Fruit fly (Drosophila melanogaster) whole organism, embryonic: ENCODE data around the gene CG31174.

Source experiments
- Ada2b ChIP-seq: fragments of 200-800 bp; sonication (Bioruptor generic); IDR thresholded peaks from 2 replicates; pipeline ENCODE4 v1.3.6; 2022; ENCODE audit warnings: missing biosample characterization, missing genetic modification characterization
- Bdp1 ChIP-seq: fragments of 200-800 bp; sonication (Bioruptor generic); optimal IDR thresholded peaks from 3 replicates; lab custom pipeline; 2016; ENCODE audit warnings: missing biosample characterization, missing genetic modification characterization
- CG10321 ChIP-seq: fragments of 200-800 bp; sonication (Bioruptor generic); IDR thresholded peaks from 2 replicates; pipeline ENCODE4 v1.3.6; 2022; ENCODE audit warnings: missing biosample characterization, missing genetic modification characterization
- CG11723 ChIP-seq: fragments of 200-800 bp; sonication (Bioruptor generic); optimal IDR thresholded peaks from 2 replicates; lab custom pipeline; 2017; ENCODE audit warnings: missing biosample characterization, mild to moderate bottlenecking, missing genetic modification characterization
- CG1233 ChIP-seq: fragments of 200-800 bp; sonication (Bioruptor generic); optimal IDR thresholded peaks from 4 replicates; lab custom pipeline; 2018; ENCODE audit warnings: missing biosample characterization, mild to moderate bottlenecking, missing genetic modification characterization
- CG14860 ChIP-seq: fragments of 200-800 bp; sonication (Bioruptor generic); IDR thresholded peaks from 3 replicates; pipeline ENCODE4 v1.3.6; 2022; ENCODE audit warnings: missing biosample characterization, missing genetic modification characterization; ENCODE audit not compliant: partially characterized antibody
- CG15479 ChIP-seq: fragments of 200-800 bp; sonication (Bioruptor generic); optimal IDR thresholded peaks from 3 replicates; lab custom pipeline; 2019; ENCODE audit warnings: missing biosample characterization, mild to moderate bottlenecking, missing genetic modification characterization, moderate library complexity
- CG17612 ChIP-seq: fragments of 200-800 bp; sonication (Bioruptor generic); IDR thresholded peaks from 2 replicates; pipeline ENCODE4 v1.3.6; 2022; ENCODE audit warnings: missing biosample characterization, missing genetic modification characterization
- CG17802 ChIP-seq: fragments of 200-800 bp; sonication (Bioruptor generic); optimal IDR thresholded peaks from 2 replicates; lab custom pipeline; 2018; ENCODE audit warnings: missing biosample characterization, mild to moderate bottlenecking, missing genetic modification characterization, moderate library complexity
- CG1792 ChIP-seq: fragments of 200-800 bp; sonication (Bioruptor generic); optimal IDR thresholded peaks from 2 replicates; lab custom pipeline; 2016; ENCODE audit warnings: missing biosample characterization, missing genetic modification characterization
- CG1832 ChIP-seq: fragments of 200-800 bp; sonication (Bioruptor generic); optimal IDR thresholded peaks from 2 replicates; lab custom pipeline; 2017; ENCODE audit warnings: missing biosample characterization, mild to moderate bottlenecking, missing genetic modification characterization, inconsistent platforms
- CG2199 ChIP-seq: fragments of 200-800 bp; sonication (Bioruptor generic); IDR thresholded peaks from 3 replicates; pipeline ENCODE4 v1.3.6; 2022; ENCODE audit warnings: missing biosample characterization, missing genetic modification characterization
- CG31441 ChIP-seq: fragments of 200-800 bp; sonication (Bioruptor generic); IDR thresholded peaks from 2 replicates; pipeline ENCODE4 v1.3.6; 2022; ENCODE audit warnings: missing biosample characterization, missing genetic modification characterization
- CG34422 ChIP-seq: fragments of 200-800 bp; sonication (Bioruptor generic); IDR thresholded peaks from 3 replicates; pipeline ENCODE4 v1.3.6; 2022; ENCODE audit warnings: missing biosample characterization, missing genetic modification characterization
- CG4617 ChIP-seq: fragments of 200-800 bp; sonication (Bioruptor generic); optimal IDR thresholded peaks from 3 replicates; lab custom pipeline; 2016; ENCODE audit warnings: missing biosample characterization, missing genetic modification characterization, borderline replicate concordance
- CG4707 ChIP-seq: fragments of 200-800 bp; sonication (Bioruptor generic); optimal IDR thresholded peaks from 2 replicates; lab custom pipeline; 2018; ENCODE audit warnings: missing biosample characterization, mild to moderate bottlenecking, missing genetic modification characterization, moderate library complexity
- CG5245 ChIP-seq: fragments of 200-800 bp; sonication (Bioruptor generic); optimal IDR thresholded peaks from 3 replicates; lab custom pipeline; 2016; ENCODE audit warnings: missing biosample characterization, missing genetic modification characterization
- CG5953 ChIP-seq: fragments of 200-800 bp; sonication (Bioruptor generic); IDR thresholded peaks from 2 replicates; pipeline ENCODE4 v1.3.6; 2022; ENCODE audit warnings: missing biosample characterization, missing genetic modification characterization
- CG7556 ChIP-seq: fragments of 200-800 bp; sonication (Bioruptor generic); optimal IDR thresholded peaks from 2 replicates; lab custom pipeline; 2017; ENCODE audit warnings: missing biosample characterization, mild to moderate bottlenecking, missing genetic modification characterization
- CHES-1-like ChIP-seq: fragments of 200-800 bp; sonication (Bioruptor generic); optimal IDR thresholded peaks from 2 replicates; lab custom pipeline; 2016; ENCODE audit warnings: missing biosample characterization, missing genetic modification characterization
- CTCF ChIP-seq: fragments of 200-800 bp; sonication (Bioruptor generic); optimal IDR thresholded peaks from 2 replicates; lab custom pipeline; 2017; ENCODE audit warnings: missing biosample characterization, mild to moderate bottlenecking, missing genetic modification characterization, moderate library complexity
- D ChIP-seq, 2 experiments: fragments of 200-800 bp in 1 of 2; fragments of >200 bp in 1 of 2; sonication (Bioruptor generic) in 1 of 2; optimal IDR thresholded peaks; 2 replicates in 1 of 2; 3 replicates in 1 of 2; lab custom pipeline; 2017; ENCODE audit warnings: mild to moderate bottlenecking in 1 of 2, missing biosample characterization in 1 of 2, missing genetic modification characterization in 1 of 2, missing genetic modification reagents in 1 of 2
- Dad ChIP-seq: fragments of 200-800 bp; sonication (Bioruptor generic); optimal IDR thresholded peaks from 3 replicates; lab custom pipeline; 2016; ENCODE audit warnings: missing biosample characterization, missing genetic modification characterization
- Dll ChIP-seq: fragments of 200-800 bp; sonication (Bioruptor generic); IDR thresholded peaks from 4 replicates; pipeline ENCODE4 v1.3.6; 2022; ENCODE audit warnings: missing biosample characterization, missing genetic modification characterization; ENCODE audit not compliant: partially characterized antibody
- Doc3 ChIP-seq: fragments of 200-800 bp; sonication (Bioruptor generic); IDR thresholded peaks from 3 replicates; pipeline ENCODE4 v1.3.6; 2022; ENCODE audit warnings: missing biosample characterization, missing genetic modification characterization; ENCODE audit not compliant: partially characterized antibody
- Ets65A ChIP-seq: fragments of 200-800 bp; sonication (Bioruptor generic); peaks from one replicate; lab custom pipeline; 2016; ENCODE audit warnings: missing biosample characterization, missing genetic modification characterization
- Kr ChIP-seq: fragments of 200-800 bp; sonication (Bioruptor generic); optimal IDR thresholded peaks from 2 replicates; lab custom pipeline; 2017; ENCODE audit warnings: missing biosample characterization, mild to moderate bottlenecking, missing genetic modification characterization
- Med ChIP-seq: fragments of 200-800 bp; sonication (Bioruptor generic); peaks from one replicate; lab custom pipeline; 2016; ENCODE audit warnings: missing biosample characterization, missing genetic modification characterization, mild to moderate bottlenecking, inconsistent platforms, moderate library complexity
- Nf-YB ChIP-seq: fragments of 200-800 bp; sonication (Bioruptor generic); optimal IDR thresholded peaks from 3 replicates; lab custom pipeline; 2019; ENCODE audit warnings: missing biosample characterization, mild to moderate bottlenecking, missing genetic modification characterization, moderate library complexity
- Oaz ChIP-seq: fragments of 200-800 bp; sonication (Bioruptor generic); IDR thresholded peaks from 2 replicates; pipeline ENCODE4 v1.3.6; 2022; ENCODE audit warnings: missing biosample characterization, missing genetic modification characterization
- Optix ChIP-seq: fragments of 200-800 bp; sonication (Bioruptor generic); IDR thresholded peaks from 3 replicates; pipeline ENCODE4 v1.3.6; 2022; ENCODE audit warnings: missing biosample characterization, missing genetic modification characterization
- Xrp1 ChIP-seq: fragments of 200-800 bp; sonication (Bioruptor generic); IDR thresholded peaks from 2 replicates; pipeline ENCODE4 v1.3.6; 2022; ENCODE audit warnings: missing biosample characterization, missing genetic modification characterization
- ash1 ChIP-seq: fragments of 200-800 bp; sonication (Bioruptor generic); optimal IDR thresholded peaks from 2 replicates; lab custom pipeline; 2018; ENCODE audit warnings: missing biosample characterization, mild to moderate bottlenecking, missing genetic modification characterization
- ato ChIP-seq: fragments of 200-800 bp; sonication (Bioruptor generic); IDR thresholded peaks from 2 replicates; pipeline ENCODE4 v1.3.6; 2022; ENCODE audit warnings: missing biosample characterization, missing genetic modification characterization; ENCODE audit not compliant: partially characterized antibody
- bab2 ChIP-seq: fragments of 200-800 bp; sonication (Bioruptor generic); optimal IDR thresholded peaks from 2 replicates; lab custom pipeline; 2016; ENCODE audit warnings: missing biosample characterization, missing genetic modification characterization
- cato ChIP-seq: fragments of 200-800 bp; sonication (Bioruptor generic); optimal IDR thresholded peaks from 2 replicates; lab custom pipeline; 2016; ENCODE audit warnings: missing biosample characterization, missing genetic modification characterization, borderline replicate concordance
- ci ChIP-seq: fragments of 200-800 bp; sonication (Bioruptor generic); IDR thresholded peaks from 3 replicates; pipeline ENCODE4 v1.3.6; 2022; ENCODE audit warnings: missing biosample characterization, missing genetic modification characterization
- crol ChIP-seq: fragments of 200-800 bp; sonication (Bioruptor generic); IDR thresholded peaks from 2 replicates; pipeline ENCODE4 v1.3.6; 2022; ENCODE audit warnings: missing biosample characterization, missing genetic modification characterization
- disco-r ChIP-seq: fragments of 200-800 bp; sonication (Bioruptor generic); optimal IDR thresholded peaks from 2 replicates; lab custom pipeline; 2016; ENCODE audit warnings: missing biosample characterization, missing genetic modification characterization
- dmrt11E ChIP-seq: fragments of 200-800 bp; sonication (Bioruptor generic); optimal IDR thresholded peaks from 3 replicates; lab custom pipeline; 2018; ENCODE audit warnings: missing biosample characterization, mild to moderate bottlenecking, missing genetic modification characterization, moderate library complexity
- eve ChIP-seq, 2 experiments: fragments of >200 bp; optimal IDR thresholded peaks; 2 replicates each; lab custom pipeline; 2017; ENCODE audit warnings: missing biosample characterization in 2 of 2, missing genetic modification characterization in 2 of 2
- maf-S ChIP-seq: fragments of 200-800 bp; sonication (Bioruptor generic); optimal IDR thresholded peaks from 2 replicates; lab custom pipeline; 2016; ENCODE audit warnings: missing biosample characterization, missing genetic modification characterization
- nau ChIP-seq: fragments of 200-800 bp; sonication (Bioruptor generic); optimal IDR thresholded peaks from 3 replicates; lab custom pipeline; 2017; ENCODE audit warnings: missing biosample characterization, mild to moderate bottlenecking, missing genetic modification characterization, missing genetic modification reagents
- nom ChIP-seq: fragments of 200-800 bp; sonication (Bioruptor generic); optimal IDR thresholded peaks from 2 replicates; lab custom pipeline; 2017; ENCODE audit warnings: missing biosample characterization, missing genetic modification characterization, mild to moderate bottlenecking, moderate library complexity, missing genetic modification reagents
- seq ChIP-seq: fragments of 200-800 bp; sonication (Bioruptor generic); IDR thresholded peaks from 2 replicates; pipeline ENCODE4 v1.3.6; 2022; ENCODE audit warnings: missing biosample characterization, missing genetic modification characterization
- z ChIP-seq: fragments of 200-800 bp; sonication (Bioruptor generic); IDR thresholded peaks from 3 replicates; pipeline ENCODE4 v1.3.6; 2022; ENCODE audit warnings: missing biosample characterization, missing genetic modification characterization
- zen2 ChIP-seq: fragments of 200-800 bp; sonication (Bioruptor generic); IDR thresholded peaks from 3 replicates; pipeline ENCODE4 v1.3.6; 2022; ENCODE audit warnings: missing biosample characterization, missing genetic modification characterization; ENCODE audit not compliant: partially characterized antibody
- zfh1 ChIP-seq: fragments of 200-800 bp; sonication (Bioruptor generic); IDR thresholded peaks from 3 replicates; pipeline ENCODE4 v1.3.6; 2022; ENCODE audit warnings: missing biosample characterization, missing genetic modification characterization

Gene CG31174

DNA sequence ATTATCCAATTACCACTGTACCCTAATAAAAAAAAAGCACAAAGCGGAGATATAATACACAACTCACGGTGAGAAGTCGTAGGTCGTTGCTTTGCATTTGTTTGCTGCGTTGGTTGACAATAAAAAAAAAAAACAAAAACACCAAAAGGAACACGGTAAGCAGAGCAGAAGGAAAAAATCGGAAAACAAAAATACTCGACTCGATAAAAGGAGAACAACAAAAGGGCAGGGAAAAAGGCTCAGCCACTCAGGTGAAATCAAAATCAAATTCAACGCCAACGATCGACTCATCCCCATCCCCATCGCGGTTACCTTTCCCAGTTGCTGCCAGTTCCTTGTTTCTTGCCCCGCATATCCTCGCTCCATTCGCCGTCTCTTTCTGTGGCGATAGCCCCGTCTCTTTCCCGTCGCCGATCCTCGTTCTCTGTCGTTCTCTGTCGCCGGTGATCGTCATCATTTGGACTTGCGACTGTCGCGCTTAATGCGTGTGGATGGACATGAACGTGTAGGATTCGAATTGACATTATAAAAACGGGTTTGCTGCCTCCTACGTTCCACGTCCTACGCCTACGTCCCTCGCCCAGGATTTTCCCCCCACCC is 44.8 kb downstream of the CG31174 start:
- TF ChIP-seq CG10321 (GFP tag; lab: Robert Waterston, UW) (peak; percentile 50; the same call in 1 of the 2 replicates), CG4707 (GFP tag; lab: Kevin White, UChicago) (no peak), z (GFP tag; lab: Robert Waterston, UW) (peak; percentile 63; the same call in 2 of the 3 replicates), CG5953 (no peak), CG11723 (GFP tag; lab: Kevin White, UChicago) (no peak), Ets65A (GFP tag; lab: Kevin White, UChicago) (peak; percentile 62), Ada2b (GFP tag; lab: Robert Waterston, UW) (0 out of 2 replicates have a peak, but pooled peaks have one; percentile 3), ato (GFP tag; lab: Robert Waterston, UW) (no peak), crol (GFP tag; lab: Robert Waterston, UW) (peak; percentile 89), CG15479 (peak; percentile 10), CG7556 (GFP tag; lab: Kevin White, UChicago) (no peak), CG1233 (GFP tag; lab: Kevin White, UChicago) (no peak), D (optimal IDR thresholded peaks at IDR 0.05; lab: Kevin White, UChicago) (peak; percentile 87), D (GFP tag; optimal IDR thresholded peaks at IDR 0.05; lab: Kevin White, UChicago) (no peak), cato (GFP tag; lab: Kevin White, UChicago) (no peak), CG2199 (GFP tag; lab: Robert Waterston, UW) (0 out of 3 replicates have a peak, but pooled peaks have one; percentile 43), nom (GFP tag; lab: Kevin White, UChicago) (peak; percentile 88), CG1832 (GFP tag; lab: Kevin White, UChicago) (peak; percentile 76)
- TF ChIP-seq, all 482 proteins: peak for 10

DNA sequence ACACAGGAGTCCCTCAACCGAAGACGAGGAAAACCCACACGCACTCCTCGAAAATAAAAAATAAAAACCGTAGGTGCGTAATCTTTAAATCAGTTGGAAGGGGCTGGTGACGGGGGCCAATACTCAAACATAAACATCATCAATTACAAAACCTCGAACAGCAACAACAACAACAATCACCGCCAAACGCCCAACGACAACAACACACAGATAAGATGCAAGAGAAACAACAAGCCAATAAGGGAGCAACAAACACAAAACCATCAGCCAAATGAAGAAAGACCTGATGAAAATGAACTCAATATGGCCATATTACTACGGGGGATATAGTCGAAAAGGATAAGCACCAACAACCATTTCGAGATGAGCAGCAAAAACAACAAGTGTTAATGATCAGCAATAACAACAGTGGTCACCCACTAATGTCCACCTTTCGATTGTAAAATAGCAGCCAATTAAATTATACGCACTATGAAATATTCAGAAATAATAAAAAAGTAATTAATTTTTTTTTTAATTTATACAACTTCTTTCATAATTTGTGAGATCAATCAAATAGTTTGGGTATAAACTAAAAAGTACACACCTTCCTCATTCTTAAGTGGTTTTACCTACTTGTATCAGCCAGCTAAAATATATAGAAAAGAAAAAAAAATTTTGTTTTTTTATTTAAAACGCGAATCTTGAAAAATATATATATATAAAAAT is 45.5 kb downstream of the CG31174 start:
- TF ChIP-seq CG17802 (tag; lab: Kevin White, UChicago) (no peak), CG4617 (GFP tag; lab: Kevin White, UChicago) (no peak), maf-S (GFP tag; lab: Kevin White, UChicago) (no peak), CG34422 (GFP tag; lab: Robert Waterston, UW) (no peak), ash1 (no peak), CTCF (GFP tag; lab: Kevin White, UChicago) (no peak), CG14860 (GFP tag; lab: Robert Waterston, UW) (no peak), Kr (no peak), zen2 (no peak), dmrt11E (tag; lab: Kevin White, UChicago) (peak; percentile 67), seq (GFP tag; lab: Robert Waterston, UW) (no peak), CG31441 (GFP tag; lab: Robert Waterston, UW) (peak; percentile 73), Dad (GFP tag; lab: Kevin White, UChicago) (no peak), eve (GFP tag; optimal IDR thresholded peaks at IDR 0.05; lab: Kevin White, UChicago) (no peak), Nf-YB (GFP tag; lab: Kevin White, UChicago) (peak; percentile 19), Oaz (GFP tag; lab: Robert Waterston, UW) (no peak), CG15479 (no peak), Med (peak; percentile 20), Xrp1 (peak; percentile 81), CG17612 (GFP tag; lab: Robert Waterston, UW) (no peak), nau (GFP tag; lab: Kevin White, UChicago) (no peak), disco-r (GFP tag; lab: Kevin White, UChicago) (no peak), zfh1 (no peak), CG1792 (GFP tag; lab: Kevin White, UChicago) (no peak), bab2 (GFP tag; lab: Kevin White, UChicago) (no peak), Dll (GFP tag; lab: Robert Waterston, UW) (no peak), CG5245 (no peak), Bdp1 (GFP tag; lab: Kevin White, UChicago) (no peak), Optix (GFP tag; lab: Robert Waterston, UW) (no peak), Doc3 (no peak), CHES-1-like (no peak), ci (GFP tag; lab: Robert Waterston, UW) (no peak)
